Worm (Caenorhabditis elegans): ENCODE results near the gene nhr-57.

ce11 chrV:4109873-4110272 is 21.8 kb upstream of the nhr-57 start, which contains the start of gene clc-18:
- TF ChIP-seq aly-2 (tag; optimal IDR thresholded peaks at IDR 0.05) = no peak
- no peak for TF ChIP-seq unc-62 (GFP tag; optimal IDR thresholded peaks at IDR 0.05)
- TF ChIP-seq fos-1 (tag; optimal IDR thresholded peaks at IDR 0.05) = no peak
